Worm (Caenorhabditis elegans): ENCODE measurements around the gene mstr-2.

DNA sequence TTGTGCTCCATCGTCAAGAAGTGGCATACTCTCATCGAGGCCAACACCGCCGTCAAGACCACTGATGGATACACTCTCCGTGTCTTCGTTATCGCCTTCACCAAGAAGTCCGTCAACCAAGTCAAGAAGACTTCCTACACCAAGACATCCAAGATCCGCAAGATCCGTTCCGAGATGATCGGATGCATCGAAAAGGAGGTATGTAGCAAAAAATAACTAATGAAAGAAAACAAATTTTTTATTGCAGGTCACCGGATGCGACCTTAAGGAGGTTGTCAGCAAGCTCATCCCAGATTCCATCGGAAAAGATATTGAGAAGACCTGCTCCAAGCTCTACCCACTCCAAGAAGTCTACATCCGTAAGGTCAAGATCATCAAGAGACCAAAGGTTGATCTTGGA is 7.4 kb downstream of the mstr-2 start:
- TF ChIP-seq scrt-1 (GFP tag; IDR thresholded peaks at IDR 0.05) (no peak), F13C5.2 (tag; optimal IDR thresholded peaks at IDR 0.05) (no peak)
